Fruit fly (Drosophila melanogaster): ENCODE data around the gene REG.

The REG gene

dm6 chrX:13232406-13233195, 20.5 kb downstream of the REG start:
- TF ChIP-seq usp (GFP tag; optimal IDR thresholded peaks at IDR 0.05) (no peak), psq (optimal IDR thresholded peaks at IDR 0.05) (no peak), CG8478 (optimal IDR thresholded peaks at IDR 0.05) (no peak), EcR (GFP tag; optimal IDR thresholded peaks at IDR 0.05) (no peak), pan (optimal IDR thresholded peaks at IDR 0.05) (no peak), Dll (optimal IDR thresholded peaks at IDR 0.05) (no peak)

dm6 chrX:13233811-13234737, 21.9 kb downstream of the REG start:
- TF ChIP-seq psq (optimal IDR thresholded peaks at IDR 0.05) (no peak), Dll (optimal IDR thresholded peaks at IDR 0.05) (no peak), EcR (GFP tag; optimal IDR thresholded peaks at IDR 0.05) (no peak), pan (optimal IDR thresholded peaks at IDR 0.05) (no peak), usp (GFP tag; optimal IDR thresholded peaks at IDR 0.05) (no peak), CG8478 (optimal IDR thresholded peaks at IDR 0.05) (no peak)

DNA sequence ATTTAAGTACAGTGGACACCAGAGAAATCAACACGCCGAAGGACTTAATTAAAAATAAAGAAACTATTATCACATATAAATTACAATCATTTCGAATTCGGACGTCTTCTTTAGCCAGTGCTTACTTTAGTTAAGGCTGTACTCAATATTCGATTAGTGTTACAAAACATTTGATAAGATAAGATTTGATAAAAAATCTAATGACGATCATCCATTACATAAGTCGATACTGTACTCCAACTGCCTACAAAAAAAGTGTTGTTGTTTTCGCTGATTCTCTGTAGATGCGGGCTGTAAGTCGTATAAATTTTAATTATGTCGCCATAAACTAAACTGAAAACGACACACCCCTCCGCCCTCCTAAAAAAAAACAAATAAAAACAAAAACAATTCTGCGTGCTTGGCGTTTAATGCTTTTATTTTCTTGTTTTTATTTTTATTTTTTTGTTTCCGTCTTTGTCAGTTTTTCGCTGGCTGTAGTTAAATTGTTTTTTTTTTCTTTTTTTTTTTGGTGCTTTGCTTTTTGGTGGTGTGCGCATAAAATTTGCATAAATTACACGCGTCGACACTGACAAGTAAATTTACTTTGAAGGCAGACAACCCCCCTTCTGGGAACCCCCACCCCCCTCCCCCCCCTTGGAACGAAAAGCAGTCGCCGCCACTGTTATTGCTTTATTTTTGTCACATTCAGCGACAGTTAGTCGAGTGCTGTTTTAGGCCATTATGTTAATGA, 22.8 kb downstream of the REG start:
- no peak for TF ChIP-seq pan (optimal IDR thresholded peaks at IDR 0.05)
- no peak for TF ChIP-seq Dll (optimal IDR thresholded peaks at IDR 0.05)
- TF ChIP-seq EcR (GFP tag; optimal IDR thresholded peaks at IDR 0.05): no peak
- TF ChIP-seq psq (optimal IDR thresholded peaks at IDR 0.05): no peak
- no peak for TF ChIP-seq CG8478 (optimal IDR thresholded peaks at IDR 0.05)
- no peak for TF ChIP-seq usp (GFP tag; optimal IDR thresholded peaks at IDR 0.05)

dm6 chrX:13236516-13237245, 24.6 kb downstream of the REG start, which contains the start of gene CG32639:
Gene CG32639 (minus strand): TSS chrX:13236566.
- TF ChIP-seq CG8478 (optimal IDR thresholded peaks at IDR 0.05) (no peak), usp (GFP tag; optimal IDR thresholded peaks at IDR 0.05) (no peak), pan (optimal IDR thresholded peaks at IDR 0.05) (no peak), psq (optimal IDR thresholded peaks at IDR 0.05) (no peak), Dll (optimal IDR thresholded peaks at IDR 0.05) (no peak), EcR (GFP tag; optimal IDR thresholded peaks at IDR 0.05) (no peak)

- no peak for TF ChIP-seq usp (GFP tag; optimal IDR thresholded peaks at IDR 0.05)
- no peak for TF ChIP-seq psq (optimal IDR thresholded peaks at IDR 0.05)
- no peak for TF ChIP-seq EcR (GFP tag; optimal IDR thresholded peaks at IDR 0.05)
- TF ChIP-seq Dll (optimal IDR thresholded peaks at IDR 0.05): no peak
- no peak for TF ChIP-seq pan (optimal IDR thresholded peaks at IDR 0.05)
- no peak for TF ChIP-seq CG8478 (optimal IDR thresholded peaks at IDR 0.05)
Measured at dm6 chrX:13238294-13238917, 26.3 kb downstream of the REG start.

DNA sequence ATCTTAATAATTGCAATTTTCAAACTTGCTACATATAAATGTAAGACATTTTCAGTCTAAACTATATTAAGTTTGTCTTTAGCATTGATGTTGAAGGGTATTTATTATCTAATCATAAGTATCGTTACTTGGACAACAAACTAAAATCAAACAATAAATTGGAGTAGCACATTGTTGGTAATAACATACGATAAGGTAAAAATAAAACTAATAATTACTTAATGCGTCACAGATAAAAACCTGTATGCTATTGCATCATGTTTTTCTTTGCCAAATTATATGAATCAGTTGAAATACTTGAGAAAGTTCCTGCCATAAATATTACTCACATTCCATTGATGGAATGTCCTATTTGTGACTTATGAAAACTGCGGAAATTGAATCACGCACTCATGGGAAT, 28.7 kb downstream of the REG start:
- TF ChIP-seq psq (optimal IDR thresholded peaks at IDR 0.05) (no peak), pan (optimal IDR thresholded peaks at IDR 0.05) (no peak), usp (GFP tag; optimal IDR thresholded peaks at IDR 0.05) (no peak), CG8478 (optimal IDR thresholded peaks at IDR 0.05) (no peak), EcR (GFP tag; optimal IDR thresholded peaks at IDR 0.05) (no peak), Dll (optimal IDR thresholded peaks at IDR 0.05) (no peak)

- TF ChIP-seq psq (optimal IDR thresholded peaks at IDR 0.05) (no peak), usp (GFP tag; optimal IDR thresholded peaks at IDR 0.05) (no peak), EcR (GFP tag; optimal IDR thresholded peaks at IDR 0.05) (no peak), CG8478 (optimal IDR thresholded peaks at IDR 0.05) (no peak), pan (optimal IDR thresholded peaks at IDR 0.05) (no peak), Dll (optimal IDR thresholded peaks at IDR 0.05) (no peak)
Measured at dm6 chrX:13243726-13244323, 31.7 kb downstream of the REG start.

DNA sequence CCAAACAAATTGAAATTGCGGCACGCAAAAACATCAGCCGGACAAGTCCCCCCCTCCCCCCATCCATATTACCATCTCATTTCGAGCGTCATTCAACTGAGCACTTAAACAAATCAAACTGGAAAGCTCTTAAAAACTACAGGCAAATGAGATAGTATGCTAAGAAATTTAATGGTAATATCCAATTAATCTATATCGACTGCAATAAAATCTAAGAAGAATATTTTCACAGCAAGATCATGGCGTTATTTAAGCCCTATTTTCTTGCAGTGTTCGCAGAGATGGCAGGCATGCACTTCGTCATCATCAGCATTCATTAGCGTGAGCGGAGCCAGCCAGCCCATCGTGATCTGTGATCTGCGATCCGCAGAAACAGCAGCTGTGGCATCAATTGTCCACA, 32.3 kb downstream of the REG start:
- no peak for TF ChIP-seq Dll (optimal IDR thresholded peaks at IDR 0.05)
- TF ChIP-seq usp (GFP tag; optimal IDR thresholded peaks at IDR 0.05): no peak
- no peak for TF ChIP-seq pan (optimal IDR thresholded peaks at IDR 0.05)

dm6 chrX:13245767-13246166, 33.6 kb downstream of the REG start:
- TF ChIP-seq EcR (GFP tag; optimal IDR thresholded peaks at IDR 0.05): no peak
- TF ChIP-seq psq (optimal IDR thresholded peaks at IDR 0.05): no peak
- TF ChIP-seq Dll (optimal IDR thresholded peaks at IDR 0.05): no peak
- no peak for TF ChIP-seq CG8478 (optimal IDR thresholded peaks at IDR 0.05)
- no peak for TF ChIP-seq pan (optimal IDR thresholded peaks at IDR 0.05)
- TF ChIP-seq usp (GFP tag; optimal IDR thresholded peaks at IDR 0.05): no peak

dm6 chrX:13247789-13248188, 35.7 kb downstream of the REG start:
- TF ChIP-seq CG8478 (optimal IDR thresholded peaks at IDR 0.05): no peak
- no peak for TF ChIP-seq pan (optimal IDR thresholded peaks at IDR 0.05)
- TF ChIP-seq EcR (GFP tag; optimal IDR thresholded peaks at IDR 0.05): no peak
- TF ChIP-seq Dll (optimal IDR thresholded peaks at IDR 0.05): no peak
- TF ChIP-seq usp (GFP tag; optimal IDR thresholded peaks at IDR 0.05): no peak
- no peak for TF ChIP-seq psq (optimal IDR thresholded peaks at IDR 0.05)

All from whole organism.